Worm (Caenorhabditis elegans) whole organism, early embryonic: Measurements from ENCODE around the gene slc-9B.2.

ENCODE experiments used
- B0310.2 ChIP-seq: sonication (generic microtip); optimal IDR thresholded peaks from 2 replicates; lab custom pipeline; 2016; ENCODE audit warnings: mild to moderate bottlenecking, missing genetic modification characterization, missing compliant biosample characterization
- F13C5.2 ChIP-seq: sonication (generic microtip); optimal IDR thresholded peaks from 2 replicates; lab custom pipeline; 2017; ENCODE audit warnings: mild to moderate bottlenecking, missing genetic modification characterization, inconsistent platforms, missing compliant biosample characterization
- aly-1 ChIP-seq: sonication (generic microtip); optimal IDR thresholded peaks from 2 replicates; lab custom pipeline; 2016; ENCODE audit warnings: missing genetic modification characterization, missing compliant biosample characterization
- ama-1 ChIP-seq: fragments of 150-350 bp; optimal IDR thresholded peaks from 2 replicates; lab custom pipeline; 2014
- ceh-13 ChIP-seq: fragments of 200-800 bp; sonication (Bioruptor generic); optimal IDR thresholded peaks from 2 replicates; lab custom pipeline; 2018; ENCODE audit warnings: mild to moderate bottlenecking, missing genetic modification characterization, missing compliant biosample characterization
- ceh-36 ChIP-seq: sonication (generic microtip); optimal IDR thresholded peaks from 2 replicates; lab custom pipeline; 2016; ENCODE audit warnings: missing genetic modification characterization, inconsistent platforms, missing compliant biosample characterization
- ets-7 ChIP-seq: sonication (generic microtip); optimal IDR thresholded peaks from 2 replicates; lab custom pipeline; 2016; ENCODE audit warnings: missing genotype, missing genetic modification characterization, missing compliant biosample characterization
- flt-1 ChIP-seq: fragments of 200-800 bp; sonication (Bioruptor generic); IDR thresholded peaks from 2 replicates; pipeline ENCODE4 v1.3.6; 2022; ENCODE audit warnings: missing genetic modification characterization, missing compliant biosample characterization
- hmbx-1 ChIP-seq: sonication (generic microtip); optimal IDR thresholded peaks from 2 replicates; lab custom pipeline; 2016; ENCODE audit warnings: mild to moderate bottlenecking, missing genetic modification characterization, missing compliant biosample characterization
- hmg-4 ChIP-seq: fragments of 200-800 bp; sonication (Bioruptor generic); optimal IDR thresholded peaks from 2 replicates; lab custom pipeline; 2018; ENCODE audit warnings: mild to moderate bottlenecking, missing genetic modification characterization, missing compliant biosample characterization
- hnd-1 ChIP-seq: sonication (generic microtip); optimal IDR thresholded peaks from 2 replicates; lab custom pipeline; 2016; ENCODE audit warnings: missing genetic modification characterization, missing compliant biosample characterization
- pes-1 ChIP-seq: fragments of 200-800 bp; sonication (Bioruptor generic); IDR thresholded peaks from 2 replicates; pipeline ENCODE4 v1.3.6; 2022; ENCODE audit warnings: missing genetic modification reagents, missing genetic modification characterization, missing compliant biosample characterization
- scrt-1 ChIP-seq: fragments of 200-800 bp; sonication (Bioruptor generic); IDR thresholded peaks from 2 replicates; pipeline ENCODE4 v1.3.6; 2022; ENCODE audit warnings: missing genetic modification characterization, missing compliant biosample characterization
- sea-1 ChIP-seq: fragments of 200-800 bp; sonication (Bioruptor generic); conservative IDR thresholded peaks from 2 replicates; pipeline ENCODE4 v1.3.6; 2022; ENCODE audit warnings: missing genetic modification characterization, missing compliant biosample characterization
- tbx-11 ChIP-seq: fragments of 200-800 bp; sonication (Bioruptor generic); IDR thresholded peaks from 2 replicates; pipeline ENCODE4 v1.3.6; 2022; ENCODE audit warnings: missing genetic modification characterization, missing compliant biosample characterization
- tbx-37 ChIP-seq: fragments of 200-800 bp; sonication (Bioruptor generic); conservative IDR thresholded peaks from 2 replicates; pipeline ENCODE4 v1.3.6; 2022; ENCODE audit warnings: missing genetic modification reagents, missing genetic modification characterization, missing compliant biosample characterization
- tra-4 ChIP-seq: sonication (generic microtip); optimal IDR thresholded peaks from 2 replicates; lab custom pipeline; 2017; ENCODE audit warnings: missing genetic modification characterization, missing compliant biosample characterization

The slc-9B.2 gene

DNA sequence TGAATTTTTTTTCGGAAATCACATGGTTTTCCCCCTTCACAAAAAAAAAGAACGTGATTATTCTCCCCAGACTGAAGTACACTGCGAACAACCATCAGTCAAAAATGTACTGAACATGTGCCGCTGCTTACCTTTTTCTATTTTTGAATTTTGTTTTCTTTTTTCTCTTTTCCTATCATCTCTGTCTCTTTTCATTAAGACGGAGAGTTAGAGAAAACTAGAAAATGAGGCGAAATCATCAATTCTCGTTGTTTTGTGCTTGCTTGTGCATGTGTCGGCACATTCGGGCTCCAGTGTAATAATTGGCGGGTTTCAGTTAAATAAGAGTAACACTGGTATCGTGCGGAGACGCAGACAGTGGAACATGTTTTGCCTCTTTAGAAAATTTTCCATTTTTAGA is 13.4 kb downstream of the slc-9B.2 start:
- TF ChIP-seq hmg-4 (GFP tag; lab: Kevin White, UChicago) (no peak), tbx-11 (no peak), ceh-13 (GFP tag; lab: Kevin White, UChicago) (no peak), tra-4 (tag; lab: Kevin White, UChicago) (no peak), pes-1 (no peak), tbx-37 (GFP tag; lab: Robert Waterston, UW) (no peak), ceh-36 (tag; lab: Kevin White, UChicago) (no peak), sea-1 (GFP tag; lab: Robert Waterston, UW) (no peak), hnd-1 (tag; lab: Kevin White, UChicago) (no peak), aly-1 (tag; lab: Kevin White, UChicago) (no peak)

DNA sequence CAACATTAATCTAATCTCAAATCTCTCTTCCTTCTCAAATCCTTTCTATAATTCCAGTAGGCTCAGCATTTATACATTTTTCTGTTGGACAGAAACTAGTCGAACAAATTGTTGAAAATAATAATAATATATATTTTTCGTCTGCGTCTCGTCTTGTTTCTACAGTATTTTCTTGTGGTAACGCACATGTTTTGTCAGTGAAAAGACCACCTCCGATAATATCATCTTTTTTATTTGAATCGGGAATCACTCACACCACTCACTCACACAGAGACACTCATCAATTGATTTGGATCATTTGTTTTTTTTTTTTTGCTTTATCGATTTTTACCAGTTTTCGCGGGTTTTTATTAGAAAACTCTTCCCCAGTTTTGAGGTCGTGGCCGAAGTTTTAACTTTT is 15.8 kb downstream of the slc-9B.2 start:
- TF ChIP-seq pes-1 (no peak; the same call in 1 of the 2 replicates), hnd-1 (tag; lab: Kevin White, UChicago) (no peak), tbx-11 (no peak), hmbx-1 (no peak), aly-1 (tag; lab: Kevin White, UChicago) (no peak), ceh-13 (GFP tag; lab: Kevin White, UChicago) (no peak), tbx-37 (GFP tag; lab: Robert Waterston, UW) (no peak), ets-7 (tag; lab: Kevin White, UChicago) (no peak), tra-4 (tag; lab: Kevin White, UChicago) (no peak), ceh-36 (tag; lab: Kevin White, UChicago) (no peak), sea-1 (GFP tag; lab: Robert Waterston, UW) (no peak), hmg-4 (GFP tag; lab: Kevin White, UChicago) (no peak), ama-1 (lab: Kevin White, UChicago) (no peak), F13C5.2 (no peak), flt-1 (no peak)

DNA sequence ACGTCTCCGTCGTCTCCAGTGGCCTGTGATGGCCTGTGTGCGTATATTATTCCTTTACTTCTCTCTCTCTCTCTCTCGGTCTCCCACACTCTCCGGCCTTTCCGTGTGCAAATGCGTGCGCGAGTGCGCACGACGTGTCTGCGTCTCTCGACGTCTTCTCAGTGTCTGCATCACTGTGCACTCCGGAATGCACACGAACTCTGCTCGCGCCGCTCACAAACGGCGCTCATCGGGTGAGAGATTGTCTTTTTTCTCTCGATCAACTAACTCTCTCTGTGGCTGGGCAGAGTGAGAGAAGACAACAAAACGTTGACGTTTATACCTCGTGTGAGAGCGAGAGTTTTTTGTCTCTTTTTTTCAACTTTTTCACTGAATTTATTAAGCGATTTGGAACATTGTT is 17.1 kb downstream of the slc-9B.2 start:
- TF ChIP-seq scrt-1 (GFP tag; lab: Robert Waterston, UW) (no peak), B0310.2 (tag; lab: Kevin White, UChicago) (no peak), sea-1 (GFP tag; lab: Robert Waterston, UW) (no peak), ceh-36 (tag; lab: Kevin White, UChicago) (no peak), ama-1 (lab: Kevin White, UChicago) (no peak), hmg-4 (GFP tag; lab: Kevin White, UChicago) (peak; percentile 66), F13C5.2 (peak; percentile 43)

DNA sequence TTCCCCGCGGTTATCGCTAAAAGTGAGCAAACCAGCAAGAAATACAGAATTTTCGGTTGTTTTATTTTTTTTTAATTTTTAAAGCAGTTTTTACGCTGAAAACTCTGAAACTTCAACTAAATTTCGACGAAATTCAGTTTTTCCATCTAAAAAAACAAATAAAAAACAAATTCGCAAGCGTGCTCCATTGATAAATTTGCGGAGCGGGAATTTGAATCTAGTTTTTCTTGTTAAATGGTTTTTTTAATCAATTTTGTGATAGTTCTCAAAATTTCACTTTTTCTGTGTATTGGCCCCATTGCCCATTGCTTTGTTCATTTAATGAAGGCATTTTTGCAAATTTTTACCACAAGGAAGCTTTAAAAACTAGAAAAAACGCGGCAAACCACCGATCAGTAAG is 18.0 kb downstream of the slc-9B.2 start:
- TF ChIP-seq hmg-4 (GFP tag; lab: Kevin White, UChicago), result no peak
- TF ChIP-seq tra-4 (tag; lab: Kevin White, UChicago), result no peak
- TF ChIP-seq hmbx-1, result no peak

DNA sequence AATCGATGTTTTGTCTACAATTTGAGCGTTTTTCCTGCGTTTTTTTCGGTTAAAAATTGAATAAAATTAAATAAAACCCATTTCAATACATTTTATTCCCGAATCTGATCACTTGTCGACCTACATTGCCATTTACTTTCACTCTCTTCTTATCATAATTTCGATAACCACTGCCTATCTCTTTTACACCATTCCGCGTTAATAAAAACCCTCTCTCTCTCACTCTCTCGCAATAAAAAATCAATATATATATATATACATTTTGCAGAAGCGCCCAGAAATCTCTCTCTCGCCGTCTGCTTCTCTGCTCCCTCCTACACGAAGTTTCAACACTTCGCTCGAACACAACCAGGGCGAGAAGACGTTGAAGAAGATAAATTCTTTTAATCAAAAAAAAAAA is 18.4 kb downstream of the slc-9B.2 start, which contains the start of gene pptr-1:
pptr-1 (plus strand) TSS at position 269 of the 400 bp plus-strand sequence.
- TF ChIP-seq ceh-36 (tag; lab: Kevin White, UChicago) (no peak), scrt-1 (GFP tag; lab: Robert Waterston, UW) (no peak), tbx-37 (GFP tag; lab: Robert Waterston, UW) (no peak), sea-1 (GFP tag; lab: Robert Waterston, UW) (no peak), tbx-11 (no peak), tra-4 (tag; lab: Kevin White, UChicago) (no peak), hnd-1 (tag; lab: Kevin White, UChicago) (no peak), aly-1 (tag; lab: Kevin White, UChicago) (no peak), hmbx-1 (no peak), ets-7 (tag; lab: Kevin White, UChicago) (no peak), pes-1 (no peak), B0310.2 (tag; lab: Kevin White, UChicago) (no peak), flt-1 (no peak), ceh-13 (GFP tag; lab: Kevin White, UChicago) (no peak), ama-1 (lab: Kevin White, UChicago) (no peak), F13C5.2 (no peak)

DNA sequence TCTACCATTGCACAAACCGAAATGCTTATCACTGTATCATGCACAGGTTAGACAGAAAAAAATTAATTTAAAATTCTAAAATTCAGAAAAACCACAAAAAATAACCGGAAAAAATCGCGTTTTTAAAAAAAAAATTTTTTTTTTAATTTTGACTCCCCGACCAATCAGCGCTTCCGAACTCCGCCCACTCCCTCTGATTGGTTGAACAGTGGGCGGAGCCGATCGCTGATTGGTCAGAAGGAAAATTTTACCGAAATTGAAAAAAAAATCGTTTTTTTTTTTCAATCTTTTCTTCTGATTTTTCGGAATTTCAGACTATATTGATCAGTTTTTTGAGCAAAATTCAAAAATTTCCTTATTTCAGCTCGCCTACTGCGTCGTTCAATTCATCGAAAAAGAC is 22.5 kb downstream of the slc-9B.2 start:
- TF ChIP-seq tbx-37 (GFP tag; lab: Robert Waterston, UW) (no peak), tra-4 (tag; lab: Kevin White, UChicago) (no peak), hmbx-1 (no peak), ceh-13 (GFP tag; lab: Kevin White, UChicago) (no peak), hmg-4 (GFP tag; lab: Kevin White, UChicago) (no peak), scrt-1 (GFP tag; lab: Robert Waterston, UW) (no peak), tbx-11 (no peak), hnd-1 (tag; lab: Kevin White, UChicago) (no peak), ets-7 (tag; lab: Kevin White, UChicago) (no peak), aly-1 (tag; lab: Kevin White, UChicago) (no peak), flt-1 (no peak), sea-1 (GFP tag; lab: Robert Waterston, UW) (no peak), pes-1 (no peak), F13C5.2 (no peak), ceh-36 (tag; lab: Kevin White, UChicago) (no peak), ama-1 (lab: Kevin White, UChicago) (no peak), B0310.2 (tag; lab: Kevin White, UChicago) (no peak)

DNA sequence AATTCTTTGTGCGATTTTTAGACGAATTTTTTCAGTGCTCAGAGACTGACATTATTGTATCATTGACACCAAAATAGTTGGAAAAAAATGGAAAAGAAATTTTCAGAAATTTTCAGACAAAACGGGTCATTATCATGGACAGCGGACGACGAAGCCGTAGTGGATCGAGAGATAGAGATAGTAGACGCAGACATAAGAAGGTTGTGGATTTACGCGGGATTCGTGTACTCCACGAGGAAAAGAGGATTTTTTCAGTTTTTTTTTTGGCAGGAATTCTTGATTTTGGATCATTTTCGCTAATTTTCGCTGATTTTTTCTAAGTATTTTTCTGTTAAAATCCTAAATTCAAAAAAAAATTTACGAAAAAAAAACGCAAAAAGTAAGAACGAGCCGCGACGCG is 28.7 kb downstream of the slc-9B.2 start, which contains the start of gene W08G11.3:
W08G11.3 (plus strand) TSS at position 107 of the 400 bp plus-strand sequence.
- TF ChIP-seq ceh-13 (GFP tag; lab: Kevin White, UChicago) (no peak), hmbx-1 (no peak), tra-4 (tag; lab: Kevin White, UChicago) (no peak), ama-1 (lab: Kevin White, UChicago) (peak; percentile 56), scrt-1 (GFP tag; lab: Robert Waterston, UW) (no peak), hnd-1 (tag; lab: Kevin White, UChicago) (no peak)
